Worm (Caenorhabditis elegans): Measurements from ENCODE around the gene K09C4.4.
A peak's percentile ranks its signal among the peaks of the same experiment; 100 is the strongest.

K09C4.4 gene

ce11 chrX:3256784-3257493 lies 32.3 kb upstream of the K09C4.4 start, which contains the start of gene lbp-3:
lbp-3 (plus strand) TSS chrX:3257372.
- TF ChIP-seq dpl-1 (GFP tag; optimal IDR thresholded peaks at IDR 0.05): no peak
- TF ChIP-seq F49E8.2 (tag; optimal IDR thresholded peaks at IDR 0.05; ENCODE audit: borderline replicate concordance): no peak
- no peak for TF ChIP-seq madf-5 (GFP tag; IDR thresholded peaks at IDR 0.05)
- peak; percentile 83 for TF ChIP-seq dve-1 (tag; optimal IDR thresholded peaks at IDR 0.05; ENCODE audit: insufficient read depth)
- peak; percentile 98 for TF ChIP-seq pqm-1 (tag; optimal IDR thresholded peaks at IDR 0.05)
- no peak for TF ChIP-seq tag-97 (GFP tag; IDR thresholded peaks at IDR 0.05)
- no peak for TF ChIP-seq F44E2.7 (GFP tag; IDR thresholded peaks at IDR 0.05)
- no peak for TF ChIP-seq ceh-20 (GFP tag; IDR thresholded peaks at IDR 0.05)
- TF ChIP-seq ceh-28 (tag; optimal IDR thresholded peaks at IDR 0.05): no peak
- TF ChIP-seq spr-3 (GFP tag; optimal IDR thresholded peaks at IDR 0.05): no peak
- TF ChIP-seq ceh-32 (tag; optimal IDR thresholded peaks at IDR 0.05; ENCODE audit: poor library complexity): no peak
- TF ChIP-seq set-16 (GFP tag; IDR thresholded peaks at IDR 0.05): no peak
- no peak for TF ChIP-seq zip-11 (GFP tag; IDR thresholded peaks at IDR 0.05)
- TF ChIP-seq rbr-2 (tag; optimal IDR thresholded peaks at IDR 0.05): no peak
- no peak for TF ChIP-seq lin-38 (GFP tag; IDR thresholded peaks at IDR 0.05)
- no peak for TF ChIP-seq T20F7.1 (GFP tag; optimal IDR thresholded peaks at IDR 0.05)
- TF ChIP-seq nhr-77 (tag; optimal IDR thresholded peaks at IDR 0.05): peak; percentile 37
- TF ChIP-seq nhr-11 (tag; optimal IDR thresholded peaks at IDR 0.05): no peak
- TF ChIP-seq F10B5.3 (tag; optimal IDR thresholded peaks at IDR 0.05): no peak
- TF ChIP-seq F37D6.2 (tag; optimal IDR thresholded peaks at IDR 0.05): no peak
- TF ChIP-seq snpc-4 (tag; optimal IDR thresholded peaks at IDR 0.05): no peak
- peak; percentile 61; the same call in 1 of the 2 replicates for TF ChIP-seq lin-1 (GFP tag; IDR thresholded peaks at IDR 0.05)
- TF ChIP-seq mes-2 (tag; optimal IDR thresholded peaks at IDR 0.05; ENCODE audit: poor library complexity, severe bottlenecking): no peak
- no peak for TF ChIP-seq ceh-44 (GFP tag; IDR thresholded peaks at IDR 0.05)
- no peak for TF ChIP-seq spr-1 (tag; optimal IDR thresholded peaks at IDR 0.05)
- TF ChIP-seq fos-1 (tag; optimal IDR thresholded peaks at IDR 0.05): no peak
- TF ChIP-seq unc-130 (GFP tag; optimal IDR thresholded peaks at IDR 0.05): no peak
- peak; percentile 61 for TF ChIP-seq dmd-6 (GFP tag; IDR thresholded peaks at IDR 0.05)
- no peak for TF ChIP-seq dmd-9 (GFP tag; IDR thresholded peaks at IDR 0.05)
- TF ChIP-seq pha-4 (GFP tag; IDR thresholded peaks at IDR 0.05): no peak
- TF ChIP-seq pha-4 (tag; optimal IDR thresholded peaks at IDR 0.05): no peak
- TF ChIP-seq hmg-1.1 (GFP tag; IDR thresholded peaks at IDR 0.05): no peak
- TF ChIP-seq Y75B8A.6 (GFP tag; IDR thresholded peaks at IDR 0.05): no peak
- peak; percentile 24 for TF ChIP-seq mep-1 (tag; optimal IDR thresholded peaks at IDR 0.05)
- TF ChIP-seq aly-2 (tag; optimal IDR thresholded peaks at IDR 0.05): no peak
- no peak for TF ChIP-seq cey-2 (tag; optimal IDR thresholded peaks at IDR 0.05; ENCODE audit: borderline replicate concordance, insufficient read depth)
- TF ChIP-seq F26F4.8 (GFP tag; conservative IDR thresholded peaks at IDR 0.05): no peak
- no peak for TF ChIP-seq zfp-3 (GFP tag; conservative IDR thresholded peaks at IDR 0.05)
- peak in 1 of 2 experiments; percentile 86 for TF ChIP-seq unc-62 (GFP tag; optimal IDR thresholded peaks at IDR 0.05 in 1 of 2)
- TF ChIP-seq unc-62 (tag; optimal IDR thresholded peaks at IDR 0.05): no peak
- no peak for TF ChIP-seq hif-1 (tag; optimal IDR thresholded peaks at IDR 0.05)
- TF ChIP-seq saeg-2 (GFP tag; IDR thresholded peaks at IDR 0.05): no peak
- peak; percentile 78 for TF ChIP-seq hlh-11 (tag; optimal IDR thresholded peaks at IDR 0.05)
- TF ChIP-seq dmd-8 (GFP tag; IDR thresholded peaks at IDR 0.05): no peak
- no peak for TF ChIP-seq zfp-2 (tag; optimal IDR thresholded peaks at IDR 0.05)
- no peak for TF ChIP-seq D1046.2 (GFP tag; IDR thresholded peaks at IDR 0.05)
- no peak for TF ChIP-seq Y48G9A.11 (GFP tag; IDR thresholded peaks at IDR 0.05)
- TF ChIP-seq attf-4 (tag; optimal IDR thresholded peaks at IDR 0.05): no peak
- TF ChIP-seq egl-27 (tag; optimal IDR thresholded peaks at IDR 0.05): no peak
- no peak for TF ChIP-seq skn-1 (tag; optimal IDR thresholded peaks at IDR 0.05)
- no peak for TF ChIP-seq gei-8 (GFP tag; optimal IDR thresholded peaks at IDR 0.05)
